Fruit fly (Drosophila melanogaster): Measurements from ENCODE around the gene RhoGEF3.
A peak's percentile ranks its signal among the peaks of the same experiment; 100 is the strongest.

RhoGEF3 gene

DNA sequence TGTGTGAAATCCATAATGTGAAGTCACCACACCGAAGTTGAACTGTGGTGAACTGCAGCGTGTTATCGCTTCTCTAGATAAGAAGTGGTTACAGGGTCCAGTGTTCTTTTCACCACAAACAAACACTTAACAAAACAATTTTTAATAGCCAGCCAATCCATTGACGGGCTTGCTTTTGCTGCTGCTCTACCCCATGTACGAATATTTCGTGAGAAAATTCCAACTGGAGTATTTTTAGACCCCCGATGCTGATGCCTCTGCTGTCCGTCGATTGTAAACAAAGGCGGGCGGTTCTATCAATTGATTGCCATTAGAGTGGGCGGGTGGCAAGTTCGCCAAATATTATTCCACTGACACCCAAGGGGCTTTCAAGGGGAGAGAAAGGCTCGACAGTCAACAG is 61.8 kb downstream of the RhoGEF3 start (continued):
- 0 out of 2 replicates have a peak, but pooled peaks have one; percentile 19 for TF ChIP-seq wdn (GFP tag; IDR thresholded peaks at IDR 0.05)
- TF ChIP-seq ind (GFP tag; optimal IDR thresholded peaks at IDR 0.05) = no peak
- no peak for TF ChIP-seq pum (GFP tag; optimal IDR thresholded peaks at IDR 0.05)
- TF ChIP-seq sr (GFP tag; IDR thresholded peaks at IDR 0.05) = peak; percentile 54; the same call in 1 of the 3 replicates
- no peak for TF ChIP-seq CG30403 (GFP tag; optimal IDR thresholded peaks at IDR 0.05)
- no peak for TF ChIP-seq corto (GFP tag; optimal IDR thresholded peaks at IDR 0.05)
- TF ChIP-seq CG6813 (GFP tag; optimal IDR thresholded peaks at IDR 0.05) = no peak
- no peak for TF ChIP-seq Hmx (GFP tag; optimal IDR thresholded peaks at IDR 0.05)
- no peak for TF ChIP-seq CG2875 (GFP tag; optimal IDR thresholded peaks at IDR 0.05)
- TF ChIP-seq Dad (GFP tag; optimal IDR thresholded peaks at IDR 0.05) = no peak
- TF ChIP-seq grn (GFP tag; optimal IDR thresholded peaks at IDR 0.05) = no peak
- TF ChIP-seq CG4707 (GFP tag; optimal IDR thresholded peaks at IDR 0.05) = no peak
- TF ChIP-seq CG14014 (GFP tag; IDR thresholded peaks at IDR 0.05) = no peak
- no peak for TF ChIP-seq slp2 (GFP tag; optimal IDR thresholded peaks at IDR 0.05)
- TF ChIP-seq CG16813 (GFP tag; IDR thresholded peaks at IDR 0.05; ENCODE audit: partially characterized antibody) = no peak
- TF ChIP-seq lmd (GFP tag; IDR thresholded peaks at IDR 0.05) = no peak; the same call in 1 of the 2 replicates
- no peak for TF ChIP-seq dan (GFP tag; IDR thresholded peaks at IDR 0.05)
- TF ChIP-seq danr (GFP tag; IDR thresholded peaks at IDR 0.05) = no peak
- TF ChIP-seq wek (GFP tag; optimal IDR thresholded peaks at IDR 0.05) = no peak
- no peak for TF ChIP-seq cato (GFP tag; optimal IDR thresholded peaks at IDR 0.05; ENCODE audit: borderline replicate concordance)
- no peak for TF ChIP-seq Scr (GFP tag; IDR thresholded peaks at IDR 0.05; ENCODE audit: partially characterized antibody)
- no peak for TF ChIP-seq CG2678 (tag; optimal IDR thresholded peaks at IDR 0.05)
- no peak for TF ChIP-seq MTF-1 (GFP tag; optimal IDR thresholded peaks at IDR 0.05; ENCODE audit: borderline replicate concordance)
- TF ChIP-seq bigmax (GFP tag; optimal IDR thresholded peaks at IDR 0.05) = no peak
- no peak for TF ChIP-seq CG2889 (GFP tag; IDR thresholded peaks at IDR 0.05)
- no peak for TF ChIP-seq Ada2b (GFP tag; IDR thresholded peaks at IDR 0.05)
- no peak for TF ChIP-seq pros (GFP tag; optimal IDR thresholded peaks at IDR 0.05)
- no peak for TF ChIP-seq D (optimal IDR thresholded peaks at IDR 0.05)
- TF ChIP-seq D (GFP tag; optimal IDR thresholded peaks at IDR 0.05) = no peak
- TF ChIP-seq jing (GFP tag; optimal IDR thresholded peaks at IDR 0.05) = no peak
- no peak for TF ChIP-seq psq (GFP tag; optimal IDR thresholded peaks at IDR 0.05)
- 0 out of 2 replicates have a peak, but pooled peaks have one; percentile 21 for TF ChIP-seq Atf6 (GFP tag; IDR thresholded peaks at IDR 0.05)
- no peak for TF ChIP-seq unpg (GFP tag; optimal IDR thresholded peaks at IDR 0.05)
- TF ChIP-seq Awh (GFP tag; IDR thresholded peaks at IDR 0.05) = no peak
- no peak for TF ChIP-seq gsb (GFP tag; IDR thresholded peaks at IDR 0.05)
- no peak for TF ChIP-seq CG10654 (GFP tag; optimal IDR thresholded peaks at IDR 0.05)
- no peak for TF ChIP-seq CG8388 (GFP tag; optimal IDR thresholded peaks at IDR 0.05)
- TF ChIP-seq ssp (GFP tag; IDR thresholded peaks at IDR 0.05) = no peak
- no peak for TF ChIP-seq kni (GFP tag; optimal IDR thresholded peaks at IDR 0.05)
- TF ChIP-seq vnd (GFP tag; IDR thresholded peaks at IDR 0.05; ENCODE audit: partially characterized antibody) = no peak
- TF ChIP-seq CG13296 (GFP tag; optimal IDR thresholded peaks at IDR 0.05) = no peak
- no peak for TF ChIP-seq CG15269 (tag; optimal IDR thresholded peaks at IDR 0.05)
- no peak for TF ChIP-seq bab2 (GFP tag; optimal IDR thresholded peaks at IDR 0.05)
- no peak for TF ChIP-seq CG11456 (GFP tag; IDR thresholded peaks at IDR 0.05)
- no peak for TF ChIP-seq CrebB (tag; optimal IDR thresholded peaks at IDR 0.05)
- no peak for TF ChIP-seq bcd (GFP tag; optimal IDR thresholded peaks at IDR 0.05)
- TF ChIP-seq Opbp (GFP tag; IDR thresholded peaks at IDR 0.05; ENCODE audit: partially characterized antibody) = no peak
- no peak for TF ChIP-seq z (GFP tag; IDR thresholded peaks at IDR 0.05)
- 0 out of 3 replicates have a peak, but pooled peaks have one; percentile 7 for TF ChIP-seq CG2199 (GFP tag; IDR thresholded peaks at IDR 0.05)
- TF ChIP-seq pfk (GFP tag; optimal IDR thresholded peaks at IDR 0.05) = no peak
- no peak for TF ChIP-seq lola (GFP tag; optimal IDR thresholded peaks at IDR 0.05)

All from whole organism, embryonic.